Worm (Caenorhabditis elegans): ENCODE results near the gene Y57A10C.11.

- TF ChIP-seq med-1 (GFP tag; optimal IDR thresholded peaks at IDR 0.05; ENCODE audit: insufficient read depth), result no peak
- no peak for TF ChIP-seq T22C8.4 (GFP tag; IDR thresholded peaks at IDR 0.05)
- no peak for TF ChIP-seq ref-1 (GFP tag; conservative IDR thresholded peaks at IDR 0.05)
- TF ChIP-seq tab-1 (GFP tag; IDR thresholded peaks at IDR 0.05), result no peak
- no peak for TF ChIP-seq flt-1 (GFP tag; IDR thresholded peaks at IDR 0.05)
- no peak for TF ChIP-seq ztf-23 (GFP tag; IDR thresholded peaks at IDR 0.05)
- TF ChIP-seq ztf-29 (GFP tag; IDR thresholded peaks at IDR 0.05), result no peak
- no peak for TF ChIP-seq klf-2 (GFP tag; conservative IDR thresholded peaks at IDR 0.05)
Measured at ce11 chrII:12378793-12379192, 35.9 kb downstream of the Y57A10C.11 start.
